Worm (Caenorhabditis elegans): Measurements from ENCODE around the gene gcc-2.
A peak's percentile ranks its signal among the peaks of the same experiment; 100 is the strongest.

Gene gcc-2

ce11 chrIII:9782011-9782436 is 20.1 kb upstream of the gcc-2 start, which contains the start of gene vha-2:
Gene vha-2 (plus strand): TSS chrIII:9782164.
- TF ChIP-seq ceh-9 (tag; optimal IDR thresholded peaks at IDR 0.05) (no peak), elt-1 (tag; optimal IDR thresholded peaks at IDR 0.05) (no peak), nhr-43 (tag; optimal IDR thresholded peaks at IDR 0.05; ENCODE audit: poor library complexity, severe bottlenecking) (peak; percentile 37), elt-2 (tag; optimal IDR thresholded peaks at IDR 0.05) (peak; percentile 15), ama-1 (optimal IDR thresholded peaks at IDR 0.05) (peak; percentile 75)

ce11 chrIII:9780665-9781304 is 18.8 kb upstream of the gcc-2 start, which contains the start of gene vha-1:
Gene vha-1 (plus strand): TSS chrIII:9781254.
- TF ChIP-seq ztf-11 (tag; optimal IDR thresholded peaks at IDR 0.05) (no peak), ama-1 (optimal IDR thresholded peaks at IDR 0.05) (peak; percentile 74), mml-1 (tag; optimal IDR thresholded peaks at IDR 0.05) (no peak), ztf-4 (tag; optimal IDR thresholded peaks at IDR 0.05) (peak; percentile 52), nhr-43 (tag; optimal IDR thresholded peaks at IDR 0.05; ENCODE audit: poor library complexity, severe bottlenecking) (peak; percentile 58), lsy-12 (tag; optimal IDR thresholded peaks at IDR 0.05) (peak; percentile 80), jun-1 (tag; optimal IDR thresholded peaks at IDR 0.05) (peak; percentile 90), ceh-28 (tag; optimal IDR thresholded peaks at IDR 0.05) (peak; percentile 66), elt-2 (tag; optimal IDR thresholded peaks at IDR 0.05) (peak; percentile 84), elt-3 (tag; optimal IDR thresholded peaks at IDR 0.05) (peak in 2 of 3 experiments; percentile 23 to 46), unc-62 (GFP tag; optimal IDR thresholded peaks at IDR 0.05) (peak; percentile 63), fkh-10 (GFP tag; optimal IDR thresholded peaks at IDR 0.05) (peak; percentile 16), ZK546.5 (tag; optimal IDR thresholded peaks at IDR 0.05) (peak; percentile 3), fos-1 (tag; optimal IDR thresholded peaks at IDR 0.05) (peak; percentile 80), aly-2 (tag; optimal IDR thresholded peaks at IDR 0.05) (no peak), nhr-67 (tag; optimal IDR thresholded peaks at IDR 0.05) (no peak), nhr-23 (tag; optimal IDR thresholded peaks at IDR 0.05) (peak; percentile 73), nhr-25 (tag; optimal IDR thresholded peaks at IDR 0.05) (peak; percentile 65), nfya-1 (tag; optimal IDR thresholded peaks at IDR 0.05; ENCODE audit: insufficient read depth) (peak; percentile 90), nhr-12 (tag; optimal IDR thresholded peaks at IDR 0.05) (no peak), nhr-11 (tag; optimal IDR thresholded peaks at IDR 0.05) (no peak), fkh-2 (tag; optimal IDR thresholded peaks at IDR 0.05) (no peak), snpc-4 (tag; optimal IDR thresholded peaks at IDR 0.05) (peak; percentile 70), eor-1 (tag; optimal IDR thresholded peaks at IDR 0.05) (no peak), hmg-11 (tag; optimal IDR thresholded peaks at IDR 0.05) (peak; percentile 57), egl-5 (tag; optimal IDR thresholded peaks at IDR 0.05) (peak; percentile 46), tbx-2 (tag; optimal IDR thresholded peaks at IDR 0.05) (no peak), lin-39 (tag; optimal IDR thresholded peaks at IDR 0.05) (peak; percentile 80), daf-12 (tag; optimal IDR thresholded peaks at IDR 0.05) (no peak), nhr-237 (tag; optimal IDR thresholded peaks at IDR 0.05) (no peak), elt-1 (tag; optimal IDR thresholded peaks at IDR 0.05) (no peak), nhr-76 (tag; optimal IDR thresholded peaks at IDR 0.05) (no peak), zag-1 (tag; optimal IDR thresholded peaks at IDR 0.05) (no peak), sea-2 (GFP tag; optimal IDR thresholded peaks at IDR 0.05) (no peak), R02D3.7 (tag; optimal IDR thresholded peaks at IDR 0.05) (peak; percentile 59), ceh-82 (tag; optimal IDR thresholded peaks at IDR 0.05) (no peak), skn-1 (tag; optimal IDR thresholded peaks at IDR 0.05) (peak; percentile 75), unc-39 (tag; optimal IDR thresholded peaks at IDR 0.05) (no peak), egl-27 (tag; optimal IDR thresholded peaks at IDR 0.05) (no peak), pqm-1 (tag; optimal IDR thresholded peaks at IDR 0.05) (peak; percentile 94), nhr-77 (tag; optimal IDR thresholded peaks at IDR 0.05) (peak; percentile 40), pha-4 (tag; optimal IDR thresholded peaks at IDR 0.05) (peak; percentile 92), lin-15B (tag; optimal IDR thresholded peaks at IDR 0.05) (peak; percentile 98)
